Fruit fly (Drosophila melanogaster): ENCODE measurements around the gene CG44227.

Gene CG44227

dm6 chr3R:8673803-8674234, 11.2 kb downstream of the CG44227 start, which contains the start of gene mRpL19 (continued):
- TF ChIP-seq CG15269 (tag; optimal IDR thresholded peaks at IDR 0.05) (peak; percentile 62), CG13894 (tag; optimal IDR thresholded peaks at IDR 0.05) (peak; percentile 43), CoRest (tag; optimal IDR thresholded peaks at IDR 0.05) (peak; percentile 64), CG14014 (GFP tag; IDR thresholded peaks at IDR 0.05) (peak; percentile 13; the same call in 1 of the 2 replicates), unpg (GFP tag; optimal IDR thresholded peaks at IDR 0.05) (peak; percentile 63), phol (tag; optimal IDR thresholded peaks at IDR 0.05) (peak; percentile 61), btn (GFP tag; optimal IDR thresholded peaks at IDR 0.05) (no peak), croc (GFP tag; conservative IDR thresholded peaks at IDR 0.05) (no peak), CG11398 (GFP tag; optimal IDR thresholded peaks at IDR 0.05) (no peak), YL-1 (GFP tag; optimal IDR thresholded peaks at IDR 0.05) (peak; percentile 74), grn (GFP tag; optimal IDR thresholded peaks at IDR 0.05) (peak; percentile 91), Sry-β (GFP tag; optimal IDR thresholded peaks at IDR 0.05) (no peak), Doc3 (GFP tag; IDR thresholded peaks at IDR 0.05; ENCODE audit: partially characterized antibody) (peak; percentile 39; the same call in 2 of the 3 replicates), CG17829 (tag; optimal IDR thresholded peaks at IDR 0.05) (peak; percentile 69), CG8089 (GFP tag; optimal IDR thresholded peaks at IDR 0.05) (no peak), MESR4 (GFP tag; optimal IDR thresholded peaks at IDR 0.05) (peak; percentile 73), tna (GFP tag; IDR thresholded peaks at IDR 0.05; ENCODE audit: partially characterized antibody) (0 out of 2 replicates have a peak, but pooled peaks have one; percentile 23), usp (GFP tag; optimal IDR thresholded peaks at IDR 0.05) (no peak), slp2 (GFP tag; optimal IDR thresholded peaks at IDR 0.05) (no peak), CG10979 (tag; optimal IDR thresholded peaks at IDR 0.05) (peak; percentile 50), stc (GFP tag; IDR thresholded peaks at IDR 0.05) (no peak), GATAe (GFP tag; conservative IDR thresholded peaks at IDR 0.05) (no peak), Sox100B (GFP tag; optimal IDR thresholded peaks at IDR 0.05) (peak; percentile 44), trem (tag; optimal IDR thresholded peaks at IDR 0.05) (peak; percentile 100), bsh (GFP tag; optimal IDR thresholded peaks at IDR 0.05) (peak in 1 of 2 experiments; percentile 38), Xrp1 (GFP tag; IDR thresholded peaks at IDR 0.05) (peak; percentile 36; the same call in 1 of the 2 replicates), dpn (GFP tag; optimal IDR thresholded peaks at IDR 0.05) (peak in 1 of 2 experiments; percentile 3), CrebB (tag; optimal IDR thresholded peaks at IDR 0.05) (no peak), CG12299 (tag; optimal IDR thresholded peaks at IDR 0.05) (peak; percentile 58), cas (GFP tag; IDR thresholded peaks at IDR 0.05) (no peak), CG8944 (GFP tag; optimal IDR thresholded peaks at IDR 0.05) (no peak), CG7786 (GFP tag; optimal IDR thresholded peaks at IDR 0.05) (no peak), Jarid2 (GFP tag; optimal IDR thresholded peaks at IDR 0.05) (no peak), ERR (GFP tag; optimal IDR thresholded peaks at IDR 0.05) (no peak), Bgb (GFP tag; IDR thresholded peaks at IDR 0.05; ENCODE audit: partially characterized antibody) (peak; percentile 72), pan (optimal IDR thresholded peaks at IDR 0.05) (no peak), pan (GFP tag; optimal IDR thresholded peaks at IDR 0.05 in 1 of 2, IDR thresholded peaks at IDR 0.05 in 1 of 2) (no peak), nerfin-1 (tag; optimal IDR thresholded peaks at IDR 0.05) (peak; percentile 43), gem (tag; optimal IDR thresholded peaks at IDR 0.05) (peak; percentile 70), CG13287 (GFP tag; IDR thresholded peaks at IDR 0.05; ENCODE audit: partially characterized antibody) (peak; percentile 80), MBD-R2 (GFP tag; IDR thresholded peaks at IDR 0.05) (peak; percentile 84), chif (GFP tag; optimal IDR thresholded peaks at IDR 0.05) (no peak), CG4617 (GFP tag; optimal IDR thresholded peaks at IDR 0.05; ENCODE audit: borderline replicate concordance) (peak; percentile 22), Dek (tag; optimal IDR thresholded peaks at IDR 0.05) (peak; percentile 50), Dfd (GFP tag; optimal IDR thresholded peaks at IDR 0.05) (no peak), sc (optimal IDR thresholded peaks at IDR 0.05) (no peak), sc (GFP tag; optimal IDR thresholded peaks at IDR 0.05) (no peak), dimm (GFP tag; IDR thresholded peaks at IDR 0.05) (no peak), az2 (GFP tag; optimal IDR thresholded peaks at IDR 0.05) (peak; percentile 9), CG15696 (tag; optimal IDR thresholded peaks at IDR 0.05) (peak; percentile 60)
